Worm (Caenorhabditis elegans): ENCODE data around the gene otub-4.
"Not testable (repeated sequence)": the region's sequence is repeated elsewhere in the genome, so short reads cannot be mapped to it uniquely, and the experiment has no call there.

The otub-4 gene

ce11 chrIV:3394066-3394465 is 16.1 kb upstream of the otub-4 start, which contains the start of gene C04C3.4:
Gene C04C3.4 (plus strand): TSS chrIV:3394366.
- TF ChIP-seq Y48G9A.11 (GFP tag; IDR thresholded peaks at IDR 0.05); zfp-3 (GFP tag; conservative IDR thresholded peaks at IDR 0.05); lin-39 (tag; optimal IDR thresholded peaks at IDR 0.05): not testable (repeated sequence)

DNA sequence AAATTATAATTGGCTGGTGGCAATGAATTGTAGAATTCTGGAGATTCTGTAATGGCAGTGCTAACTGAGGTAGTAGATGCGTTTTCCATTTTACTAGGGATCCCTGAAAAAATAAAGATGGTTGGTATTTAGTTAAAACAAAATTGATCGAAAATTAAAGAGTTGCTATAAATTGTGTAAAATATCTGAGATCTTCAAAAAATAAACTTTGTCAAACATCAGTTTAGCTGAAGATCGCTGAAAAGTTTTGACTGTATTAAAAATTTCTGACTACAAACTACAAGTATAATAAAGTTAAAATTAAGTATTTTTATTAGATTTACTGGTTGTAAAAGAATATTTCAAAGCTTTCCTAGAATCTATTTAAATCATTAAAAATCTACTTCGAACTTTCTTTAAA is 12.1 kb upstream of the otub-4 start, which contains the start of gene B0546.5:
B0546.5 (minus strand) TSS at position 101 of the 400 bp plus-strand sequence.
- not testable (repeated sequence) for TF ChIP-seq F44E2.7 (GFP tag; IDR thresholded peaks at IDR 0.05); dve-1 (tag; optimal IDR thresholded peaks at IDR 0.05; ENCODE audit: insufficient read depth); tra-1 (GFP tag; IDR thresholded peaks at IDR 0.05)

- TF ChIP-seq daf-12 (tag; optimal IDR thresholded peaks at IDR 0.05): no peak
- no peak for TF ChIP-seq F44E2.7 (GFP tag; IDR thresholded peaks at IDR 0.05)
- peak; percentile 93 for TF ChIP-seq aha-1 (tag)
- no peak for TF ChIP-seq dmd-8 (GFP tag; IDR thresholded peaks at IDR 0.05)
- TF ChIP-seq snpc-4 (tag; optimal IDR thresholded peaks at IDR 0.05): no peak
- TF ChIP-seq pha-4 (GFP tag; IDR thresholded peaks at IDR 0.05): no peak
- no peak for TF ChIP-seq pha-4 (tag; optimal IDR thresholded peaks at IDR 0.05)
- TF ChIP-seq lin-29 (GFP tag; IDR thresholded peaks at IDR 0.05): no peak
- no peak for TF ChIP-seq daf-16 (GFP tag; optimal IDR thresholded peaks at IDR 0.05)
- peak; percentile 26 for TF ChIP-seq daf-16 (tag; optimal IDR thresholded peaks at IDR 0.05)
- no peak for TF ChIP-seq saeg-2 (GFP tag; IDR thresholded peaks at IDR 0.05)
- TF ChIP-seq arid-1 (GFP tag; conservative IDR thresholded peaks at IDR 0.05): no peak
- TF ChIP-seq lim-7 (GFP tag; IDR thresholded peaks at IDR 0.05): no peak
- peak; percentile 32; the same call in 1 of the 2 replicates for TF ChIP-seq lin-38 (GFP tag; IDR thresholded peaks at IDR 0.05)
- TF ChIP-seq daf-19 (GFP tag; conservative IDR thresholded peaks at IDR 0.05): no peak
- no peak for TF ChIP-seq ztf-7 (tag; optimal IDR thresholded peaks at IDR 0.05)
- no peak for TF ChIP-seq hmg-1.1 (GFP tag; IDR thresholded peaks at IDR 0.05)
- TF ChIP-seq F26F4.8 (GFP tag; conservative IDR thresholded peaks at IDR 0.05): no peak
- TF ChIP-seq nhr-11 (tag; optimal IDR thresholded peaks at IDR 0.05): no peak
- no peak for TF ChIP-seq ceh-20 (GFP tag; IDR thresholded peaks at IDR 0.05)
- 0 out of 2 replicates have a peak, but pooled peaks have one; percentile 50 for TF ChIP-seq zfp-3 (GFP tag; conservative IDR thresholded peaks at IDR 0.05)
- peak; percentile 22 for TF ChIP-seq R02D3.7 (tag; optimal IDR thresholded peaks at IDR 0.05)
- peak in 1 of 2 experiments; percentile 92 for TF ChIP-seq unc-62 (GFP tag; optimal IDR thresholded peaks at IDR 0.05 in 1 of 2)
- no peak for TF ChIP-seq unc-62 (tag; optimal IDR thresholded peaks at IDR 0.05)
These were observed 8.8 kb upstream of the otub-4 start for ce11 chrIV:3386504-3387290.

ce11 chrIV:3385337-3386215 is 7.6 kb upstream of the otub-4 start, which contains the start of gene mai-2:
Gene mai-2 (plus strand): TSS chrIV:3385910.
- TF ChIP-seq rbr-2 (tag; optimal IDR thresholded peaks at IDR 0.05): peak; percentile 6
- no peak for TF ChIP-seq gei-8 (GFP tag; optimal IDR thresholded peaks at IDR 0.05)
- peak; percentile 53 for TF ChIP-seq hmg-1.1 (GFP tag; IDR thresholded peaks at IDR 0.05)
- peak; percentile 10 for TF ChIP-seq duxl-1 (tag; optimal IDR thresholded peaks at IDR 0.05; ENCODE audit: poor library complexity)
- TF ChIP-seq dpl-1 (GFP tag; optimal IDR thresholded peaks at IDR 0.05): peak; percentile 87
- TF ChIP-seq lin-13 (GFP tag; optimal IDR thresholded peaks at IDR 0.05): no peak
- TF ChIP-seq mdl-1 (tag; optimal IDR thresholded peaks at IDR 0.05): peak in 1 of 2 experiments; percentile 14
- TF ChIP-seq T20F7.1 (GFP tag; optimal IDR thresholded peaks at IDR 0.05): peak; percentile 39
- TF ChIP-seq lsy-2 (tag; optimal IDR thresholded peaks at IDR 0.05): peak in 1 of 2 experiments; percentile 77
- peak; percentile 93 for TF ChIP-seq aha-1 (tag)
- no peak for TF ChIP-seq daf-16 (GFP tag; optimal IDR thresholded peaks at IDR 0.05)
- peak; percentile 77 for TF ChIP-seq daf-16 (tag; optimal IDR thresholded peaks at IDR 0.05)
- TF ChIP-seq hlh-30 (tag; optimal IDR thresholded peaks at IDR 0.05; ENCODE audit: insufficient read depth): peak; percentile 91
- no peak for TF ChIP-seq Y75B8A.6 (GFP tag; IDR thresholded peaks at IDR 0.05)
- TF ChIP-seq fkh-10 (GFP tag; optimal IDR thresholded peaks at IDR 0.05): no peak
- TF ChIP-seq ZK337.2 (GFP tag; IDR thresholded peaks at IDR 0.05): no peak
- no peak for TF ChIP-seq dmd-8 (GFP tag; IDR thresholded peaks at IDR 0.05)
- no peak for TF ChIP-seq ctbp-1 (GFP tag; IDR thresholded peaks at IDR 0.05)
- peak; percentile 98 for TF ChIP-seq set-16 (GFP tag; IDR thresholded peaks at IDR 0.05)
- TF ChIP-seq hlh-11 (tag; optimal IDR thresholded peaks at IDR 0.05): peak; percentile 26

Measured in whole organism, L4 larva.